Fruit fly (Drosophila melanogaster) whole organism, pupa: ENCODE data around the gene Jon25Bii.

Experiments
- CG10348 ChIP-seq: fragments of 200-800 bp; sonication (Bioruptor generic); IDR thresholded peaks from 2 replicates; pipeline ENCODE4 v1.3.6; 2022; ENCODE audit warnings: missing biosample characterization, missing genetic modification characterization
- CG12605 ChIP-seq: fragments of 200-800 bp; sonication (Bioruptor generic); IDR thresholded peaks from 2 replicates; pipeline ENCODE4 v1.3.6; 2022; ENCODE audit warnings: missing biosample characterization, missing genetic modification characterization
- CG13204 ChIP-seq: fragments of 200-800 bp; sonication (Bioruptor generic); optimal IDR thresholded peaks from 2 replicates; lab custom pipeline; 2018; ENCODE audit warnings: missing biosample characterization, mild to moderate bottlenecking, missing genetic modification characterization, moderate library complexity
- CG14655 ChIP-seq: fragments of 200-800 bp; sonication (Bioruptor generic); optimal IDR thresholded peaks from 3 replicates; lab custom pipeline; 2017; ENCODE audit warnings: mild to moderate bottlenecking, missing biosample characterization, missing genetic modification reagents, missing genetic modification characterization
- CG15710 ChIP-seq: fragments of 200-800 bp; sonication (Bioruptor generic); optimal IDR thresholded peaks from 2 replicates; lab custom pipeline; 2018; ENCODE audit warnings: missing biosample characterization, mild to moderate bottlenecking, missing genetic modification characterization, moderate library complexity
- CG17806 ChIP-seq: fragments of 200-800 bp; sonication (Bioruptor generic); optimal IDR thresholded peaks from 2 replicates; lab custom pipeline; 2018; ENCODE audit warnings: missing biosample characterization, mild to moderate bottlenecking, missing genetic modification characterization, moderate library complexity
- CG32121 ChIP-seq: fragments of 200-800 bp; sonication (Bioruptor generic); IDR thresholded peaks from 2 replicates; pipeline ENCODE4 v1.3.6; 2022; ENCODE audit warnings: missing biosample characterization, missing genetic modification characterization
- CG34367 ChIP-seq: fragments of 200-800 bp; sonication (Bioruptor generic); optimal IDR thresholded peaks from 2 replicates; lab custom pipeline; 2018; ENCODE audit warnings: missing biosample characterization, mild to moderate bottlenecking, missing genetic modification characterization
- CG4496 ChIP-seq: fragments of 200-800 bp; sonication (Bioruptor generic); IDR thresholded peaks from 3 replicates; pipeline ENCODE4 v1.3.6; 2022; ENCODE audit warnings: missing biosample characterization, missing genetic modification characterization
- CG8159 ChIP-seq: fragments of 200-800 bp; sonication (Bioruptor generic); optimal IDR thresholded peaks from 3 replicates; lab custom pipeline; 2018; ENCODE audit warnings: missing biosample characterization, mild to moderate bottlenecking, missing genetic modification characterization, moderate library complexity
- CG8301 ChIP-seq: fragments of 200-800 bp; sonication (Bioruptor generic); optimal IDR thresholded peaks from 2 replicates; lab custom pipeline; 2018; ENCODE audit warnings: missing biosample characterization, mild to moderate bottlenecking, missing genetic modification characterization
- CG9948 ChIP-seq: fragments of 200-800 bp; sonication (Bioruptor generic); optimal IDR thresholded peaks from 2 replicates; lab custom pipeline; 2018; ENCODE audit warnings: missing biosample characterization, mild to moderate bottlenecking, missing genetic modification characterization, moderate library complexity
- D1 ChIP-seq: fragments of 200-800 bp; sonication (Bioruptor generic); optimal IDR thresholded peaks from 2 replicates; lab custom pipeline; 2018; ENCODE audit warnings: missing biosample characterization, mild to moderate bottlenecking, missing genetic modification characterization, moderate library complexity
- EcR ChIP-seq: fragments of 200-800 bp; sonication (Bioruptor generic); optimal IDR thresholded peaks from 3 replicates; lab custom pipeline; 2019; ENCODE audit warnings: missing biosample characterization, missing genetic modification characterization, mild to moderate bottlenecking, moderate library complexity, missing genetic modification reagents
- Ets98B ChIP-seq: fragments of 200-800 bp; sonication (Bioruptor generic); IDR thresholded peaks from 2 replicates; pipeline ENCODE4 v1.3.6; 2022; ENCODE audit warnings: missing biosample characterization, missing genetic modification characterization
- Pif1A ChIP-seq: fragments of 200-800 bp; sonication (Bioruptor generic); optimal IDR thresholded peaks from 3 replicates; lab custom pipeline; 2016; ENCODE audit warnings: missing biosample characterization, missing genetic modification characterization
- Pif1B ChIP-seq: fragments of 200-800 bp; sonication (Bioruptor generic); optimal IDR thresholded peaks from 3 replicates; lab custom pipeline; 2016; ENCODE audit warnings: missing biosample characterization, missing genetic modification characterization
- Snoo ChIP-seq: fragments of 200-800 bp; sonication (Bioruptor generic); optimal IDR thresholded peaks from 3 replicates; lab custom pipeline; 2017; ENCODE audit warnings: missing biosample characterization, mild to moderate bottlenecking, missing genetic modification characterization, inconsistent platforms
- fd96Ca ChIP-seq: fragments of 200-800 bp; sonication (Bioruptor generic); IDR thresholded peaks from 3 replicates; pipeline ENCODE4 v1.3.6; 2022; ENCODE audit warnings: missing biosample characterization, missing genetic modification characterization
- gl ChIP-seq: fragments of 200-800 bp; sonication (Bioruptor generic); optimal IDR thresholded peaks from 2 replicates; lab custom pipeline; 2018; ENCODE audit warnings: missing biosample characterization, mild to moderate bottlenecking, missing genetic modification characterization
- rn ChIP-seq: fragments of 200-800 bp; sonication (Bioruptor generic); IDR thresholded peaks from 2 replicates; pipeline ENCODE4 v1.3.6; 2022; ENCODE audit warnings: missing biosample characterization, missing genetic modification characterization

Gene Jon25Bii

dm6 chr2L:4967511-4967910 lies 14.6 kb upstream of the Jon25Bii start, which contains the start of gene eIF3i:
TSS of gene eIF3i (minus strand) at chr2L:4967775.
- TF ChIP-seq CG9948 (tag; lab: Kevin White, UChicago) (no peak), CG8159 (tag; lab: Kevin White, UChicago) (no peak), CG15710 (tag; lab: Kevin White, UChicago) (no peak), CG14655 (GFP tag; lab: Kevin White, UChicago) (no peak), gl (tag; lab: Kevin White, UChicago) (no peak)

dm6 chr2L:4965923-4966322 lies 13.0 kb upstream of the Jon25Bii start:
- TF ChIP-seq CG32121 (GFP tag; lab: Robert Waterston, UW), result no peak
- no peak for TF ChIP-seq EcR (GFP tag; lab: Kevin White, UChicago)

- TF ChIP-seq Pif1B (GFP tag; lab: Kevin White, UChicago) (no peak), CG15710 (tag; lab: Kevin White, UChicago) (no peak), rn (GFP tag; lab: Robert Waterston, UW) (no peak), Ets98B (GFP tag; lab: Robert Waterston, UW) (no peak), CG13204 (GFP tag; lab: Kevin White, UChicago) (no peak), CG12605 (GFP tag; lab: Robert Waterston, UW) (no peak), CG8159 (tag; lab: Kevin White, UChicago) (no peak), CG32121 (GFP tag; lab: Robert Waterston, UW) (no peak), CG14655 (GFP tag; lab: Kevin White, UChicago) (no peak), CG10348 (GFP tag; lab: Robert Waterston, UW) (no peak), fd96Ca (no peak), CG9948 (tag; lab: Kevin White, UChicago) (no peak)
Measured at dm6 chr2L:4965420-4965819, 12.5 kb upstream of the Jon25Bii start, which contains the start of gene CG34125. TSS of gene CG34125 (plus strand) at chr2L:4965673.

- no peak for TF ChIP-seq CG8159 (tag; lab: Kevin White, UChicago)
- TF ChIP-seq CG14655 (GFP tag; lab: Kevin White, UChicago), result no peak
- no peak for TF ChIP-seq Pif1A
- no peak for TF ChIP-seq CG10348 (GFP tag; lab: Robert Waterston, UW)
- no peak for TF ChIP-seq CG4496
Measured at dm6 chr2L:4958111-4958510, 5.2 kb upstream of the Jon25Bii start, which contains the start of gene CG34124. TSS of gene CG34124 (plus strand) at chr2L:4958411.

dm6 chr2L:4955094-4955823 lies 2.3 kb upstream of the Jon25Bii start, which contains the start of the genes Jon25Bi and Marcal1:
TSS of gene Jon25Bi (minus strand) at chr2L:4955144.
TSS of gene Marcal1 (plus strand) at chr2L:4955509.
- no peak for TF ChIP-seq gl (tag; lab: Kevin White, UChicago)
- no peak for TF ChIP-seq CG8159 (tag; lab: Kevin White, UChicago)
- no peak for TF ChIP-seq CG4496
- no peak for TF ChIP-seq Pif1A
- TF ChIP-seq fd96Ca, result no peak
- TF ChIP-seq EcR (GFP tag; lab: Kevin White, UChicago), result no peak
- TF ChIP-seq CG32121 (GFP tag; lab: Robert Waterston, UW), result no peak
- no peak for TF ChIP-seq CG34367 (tag; lab: Kevin White, UChicago)
- TF ChIP-seq Pif1B (GFP tag; lab: Kevin White, UChicago), result no peak
- no peak for TF ChIP-seq CG14655 (GFP tag; lab: Kevin White, UChicago)
- TF ChIP-seq Ets98B (GFP tag; lab: Robert Waterston, UW), result no peak
- no peak for TF ChIP-seq CG10348 (GFP tag; lab: Robert Waterston, UW)
- no peak for TF ChIP-seq CG17806 (tag; lab: Kevin White, UChicago)
- no peak for TF ChIP-seq CG9948 (tag; lab: Kevin White, UChicago)
- no peak for TF ChIP-seq Snoo (tag; lab: Kevin White, UChicago)
- no peak for TF ChIP-seq CG15710 (tag; lab: Kevin White, UChicago)
- no peak for TF ChIP-seq rn (GFP tag; lab: Robert Waterston, UW)
- TF ChIP-seq D1, result no peak
- no peak for TF ChIP-seq CG12605 (GFP tag; lab: Robert Waterston, UW)
- no peak for TF ChIP-seq CG8301 (tag; lab: Kevin White, UChicago)

- TF ChIP-seq D1, result no peak
- no peak for TF ChIP-seq CG13204 (GFP tag; lab: Kevin White, UChicago)
- TF ChIP-seq CG4496, result no peak
- TF ChIP-seq Ets98B (GFP tag; lab: Robert Waterston, UW), result no peak
- no peak for TF ChIP-seq CG9948 (tag; lab: Kevin White, UChicago)
- no peak for TF ChIP-seq CG17806 (tag; lab: Kevin White, UChicago)
- TF ChIP-seq EcR (GFP tag; lab: Kevin White, UChicago), result no peak
- TF ChIP-seq Pif1B (GFP tag; lab: Kevin White, UChicago), result no peak
- no peak for TF ChIP-seq CG32121 (GFP tag; lab: Robert Waterston, UW)
- no peak for TF ChIP-seq CG34367 (tag; lab: Kevin White, UChicago)
- no peak for TF ChIP-seq Snoo (tag; lab: Kevin White, UChicago)
- TF ChIP-seq CG15710 (tag; lab: Kevin White, UChicago), result no peak
- TF ChIP-seq CG12605 (GFP tag; lab: Robert Waterston, UW), result no peak
- TF ChIP-seq CG8159 (tag; lab: Kevin White, UChicago), result no peak
- TF ChIP-seq CG10348 (GFP tag; lab: Robert Waterston, UW), result no peak
- TF ChIP-seq CG8301 (tag; lab: Kevin White, UChicago), result no peak
- no peak for TF ChIP-seq gl (tag; lab: Kevin White, UChicago)
- TF ChIP-seq, all 21 proteins: peak for 0
Measured at dm6 chr2L:4950667-4951066, 2.3 kb downstream of the Jon25Bii start, which contains the start of gene Jon25Biii. TSS of gene Jon25Biii (minus strand) at chr2L:4950767.
